Fruit fly (Drosophila melanogaster): ENCODE results near the gene Nmdmc.

DNA sequence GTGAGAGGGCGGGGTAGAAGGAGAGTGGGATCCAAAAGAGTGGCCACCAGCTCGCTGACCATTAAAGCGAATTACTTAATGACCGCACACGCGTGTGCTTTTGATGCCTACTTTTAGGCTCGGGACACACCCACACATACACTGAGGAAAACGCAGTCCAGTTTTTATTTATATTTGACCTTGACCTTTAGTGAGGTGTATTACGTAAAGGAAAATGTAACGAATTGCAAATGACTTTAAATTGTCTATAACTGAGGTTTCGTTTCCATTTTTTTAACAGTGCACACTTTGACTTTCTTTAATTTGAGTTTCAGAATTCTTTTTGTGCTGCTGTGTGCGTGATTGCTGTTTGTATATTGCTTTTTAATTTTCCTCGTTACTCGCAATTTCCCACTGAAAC is 35.0 kb upstream of the Nmdmc start:
- TF ChIP-seq CG15336 (GFP tag; IDR thresholded peaks at IDR 0.05): peak; percentile 35; the same call in 1 of the 2 replicates
- no peak for TF ChIP-seq Blimp-1 (GFP tag; optimal IDR thresholded peaks at IDR 0.05)
- TF ChIP-seq CG3919 (GFP tag; optimal IDR thresholded peaks at IDR 0.05): peak; percentile 11
- TF ChIP-seq CG31627 (GFP tag; optimal IDR thresholded peaks at IDR 0.05): peak; percentile 1
- TF ChIP-seq CG8632 (GFP tag; optimal IDR thresholded peaks at IDR 0.05): no peak
- TF ChIP-seq Smox (GFP tag; optimal IDR thresholded peaks at IDR 0.05): no peak

Data from whole organism, prepupa.